Worm (Caenorhabditis elegans): ENCODE measurements around the gene srbc-77.

srbc-77 gene

ce11 chrV:15887708-15888295 lies 42.2 kb upstream of the srbc-77 start:
- no peak for TF ChIP-seq mcd-1 (GFP tag; IDR thresholded peaks at IDR 0.05)
- TF ChIP-seq nhr-80 (tag; optimal IDR thresholded peaks at IDR 0.05): peak; percentile 72
- TF ChIP-seq nfya-2 (GFP tag; IDR thresholded peaks at IDR 0.05): no peak
- peak; percentile 26 for TF ChIP-seq ztf-22 (GFP tag; optimal IDR thresholded peaks at IDR 0.05)
- no peak for TF ChIP-seq ceh-58 (GFP tag; IDR thresholded peaks at IDR 0.05)
- no peak for TF ChIP-seq bed-2 (GFP tag; IDR thresholded peaks at IDR 0.05)
- no peak for TF ChIP-seq cebp-1 (GFP tag; IDR thresholded peaks at IDR 0.05)
- peak; percentile 21 for TF ChIP-seq cebp-1 (tag; optimal IDR thresholded peaks at IDR 0.05)
- no peak for TF ChIP-seq B0019.2 (GFP tag; conservative IDR thresholded peaks at IDR 0.05)
- 0 out of 2 replicates have a peak, but pooled peaks have one; percentile 23 for TF ChIP-seq egl-44 (GFP tag; IDR thresholded peaks at IDR 0.05)
- no peak for TF ChIP-seq gei-17 (GFP tag; optimal IDR thresholded peaks at IDR 0.05)
- TF ChIP-seq nfya-1 (tag; optimal IDR thresholded peaks at IDR 0.05; ENCODE audit: borderline replicate concordance, insufficient read depth): no peak
- no peak for TF ChIP-seq madf-3 (GFP tag; IDR thresholded peaks at IDR 0.05)
- no peak for TF ChIP-seq repo-1 (tag; optimal IDR thresholded peaks at IDR 0.05)
- no peak for TF ChIP-seq aptf-2 (GFP tag; conservative IDR thresholded peaks at IDR 0.05)
- TF ChIP-seq ZK185.1 (tag; optimal IDR thresholded peaks at IDR 0.05; ENCODE audit: poor library complexity, severe bottlenecking): no peak
- no peak for TF ChIP-seq ama-1 (optimal IDR thresholded peaks at IDR 0.05)
- TF ChIP-seq ama-1 (GFP tag; optimal IDR thresholded peaks at IDR 0.05): no peak
- TF ChIP-seq dox-1 (GFP tag; IDR thresholded peaks at IDR 0.05): peak; percentile 32; the same call in 1 of the 2 replicates
- no peak for TF ChIP-seq xnd-1 (tag; optimal IDR thresholded peaks at IDR 0.05)
- TF ChIP-seq nfyb-1 (GFP tag; IDR thresholded peaks at IDR 0.05): peak; percentile 55; the same call in 1 of the 2 replicates
- TF ChIP-seq attf-5 (GFP tag; optimal IDR thresholded peaks at IDR 0.05): no peak

DNA sequence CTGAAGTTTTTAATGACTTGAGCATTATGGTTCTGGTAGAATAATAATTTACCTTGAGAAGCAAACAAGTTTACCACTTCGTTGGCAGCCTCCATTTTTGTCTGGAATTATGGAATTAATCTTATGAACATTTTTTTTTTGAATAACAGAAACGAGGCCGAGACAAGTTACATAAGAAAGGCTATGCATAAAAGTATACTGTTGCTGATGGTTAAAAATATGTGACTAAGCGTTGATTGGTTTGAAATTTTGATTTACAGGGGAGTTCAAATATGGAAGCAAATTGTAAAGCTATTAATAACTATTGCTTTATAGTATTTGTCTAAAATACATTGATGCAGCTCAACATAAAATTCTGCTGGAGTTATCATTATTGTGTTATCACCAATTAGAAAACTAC lies 41.2 kb upstream of the srbc-77 start, which contains the start of gene cgt-1:
Gene cgt-1 (minus strand): TSS at position 101 of the 400 bp plus-strand sequence.
- no peak for TF ChIP-seq unc-130 (GFP tag; optimal IDR thresholded peaks at IDR 0.05)
- no peak for TF ChIP-seq B0336.3 (GFP tag; IDR thresholded peaks at IDR 0.05)
- TF ChIP-seq ztf-3 (GFP tag; optimal IDR thresholded peaks at IDR 0.05): no peak
- no peak for TF ChIP-seq snpc-1.3 (tag; optimal IDR thresholded peaks at IDR 0.05; ENCODE audit: insufficient read depth)
- no peak for TF ChIP-seq pha-4 (tag; optimal IDR thresholded peaks at IDR 0.05)
- TF ChIP-seq K12H6.12 (tag; optimal IDR thresholded peaks at IDR 0.05): no peak
- TF ChIP-seq ama-1 (optimal IDR thresholded peaks at IDR 0.05): no peak
- TF ChIP-seq ama-1 (GFP tag; optimal IDR thresholded peaks at IDR 0.05): no peak
- no peak for TF ChIP-seq hlh-26 (GFP tag; conservative IDR thresholded peaks at IDR 0.05)

- TF ChIP-seq cebp-1 (GFP tag; IDR thresholded peaks at IDR 0.05) (no peak), cebp-1 (tag; optimal IDR thresholded peaks at IDR 0.05) (peak; percentile 28), ceh-79 (tag; optimal IDR thresholded peaks at IDR 0.05) (no peak), lir-1 (GFP tag; conservative IDR thresholded peaks at IDR 0.05) (no peak), snpc-1.3 (tag; optimal IDR thresholded peaks at IDR 0.05; ENCODE audit: insufficient read depth) (no peak), efl-1 (GFP tag; optimal IDR thresholded peaks at IDR 0.05) (no peak), ekl-4 (GFP tag; IDR thresholded peaks at IDR 0.05) (no peak), rpc-1 (optimal IDR thresholded peaks at IDR 0.05) (no peak), rpc-1 (tag; optimal IDR thresholded peaks at IDR 0.05) (no peak), nhr-120 (GFP tag; IDR thresholded peaks at IDR 0.05) (no peak), nhr-80 (tag; optimal IDR thresholded peaks at IDR 0.05) (peak; percentile 31), ama-1 (optimal IDR thresholded peaks at IDR 0.05) (no peak), ama-1 (GFP tag; optimal IDR thresholded peaks at IDR 0.05) (no peak)
Measured at ce11 chrV:15890115-15890514, 39.9 kb upstream of the srbc-77 start.
